Fruit fly (Drosophila melanogaster): ENCODE results near the gene CG13038.
A peak's percentile ranks its signal among the peaks of the same experiment; 100 is the strongest.

Gene CG13038

DNA sequence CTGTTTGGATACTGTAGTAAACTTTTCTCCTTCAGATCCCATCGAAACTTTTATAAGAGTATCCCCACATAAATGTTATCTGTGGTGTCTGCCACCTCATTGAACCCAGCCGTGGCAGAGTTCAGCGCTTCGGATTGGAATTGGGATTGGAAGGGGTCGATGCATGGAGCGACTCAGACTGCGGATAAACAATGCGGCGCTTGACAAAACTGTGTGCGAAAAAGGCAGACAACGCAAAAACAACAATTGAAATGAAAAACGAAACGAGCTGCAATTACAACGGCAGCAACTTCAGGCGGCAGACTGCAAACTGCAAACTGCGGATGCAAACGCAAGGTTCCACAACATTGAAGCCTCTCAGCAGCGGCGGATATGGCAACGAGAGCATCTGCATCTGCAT is 13.7 kb downstream of the CG13038 start, which contains the start of gene CG13062:
Gene CG13062, plus strand, starts transcription at position 301 of the 400 bp plus-strand sequence.
- no peak for TF ChIP-seq noc (tag; optimal IDR thresholded peaks at IDR 0.05)

DNA sequence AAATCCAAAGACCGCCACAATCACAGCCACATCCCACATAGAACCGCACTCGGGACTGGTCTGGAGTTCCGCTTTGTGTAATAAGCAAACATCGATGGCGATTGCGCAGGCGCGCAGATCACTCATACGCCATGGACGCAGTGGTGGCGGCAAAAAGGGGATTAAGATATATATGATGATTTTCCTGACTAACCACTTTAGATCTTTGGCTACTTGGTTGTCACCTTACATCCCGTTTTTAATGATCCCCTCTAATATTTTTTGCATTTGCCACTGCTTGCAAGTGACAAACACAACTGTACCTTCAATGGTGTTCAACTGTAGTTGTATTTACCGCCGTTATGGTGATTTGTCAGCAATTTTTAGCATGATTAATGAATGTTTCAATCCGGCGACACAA is 17.7 kb downstream of the CG13038 start:
- peak; percentile 61 for TF ChIP-seq noc (tag; optimal IDR thresholded peaks at IDR 0.05)

DNA sequence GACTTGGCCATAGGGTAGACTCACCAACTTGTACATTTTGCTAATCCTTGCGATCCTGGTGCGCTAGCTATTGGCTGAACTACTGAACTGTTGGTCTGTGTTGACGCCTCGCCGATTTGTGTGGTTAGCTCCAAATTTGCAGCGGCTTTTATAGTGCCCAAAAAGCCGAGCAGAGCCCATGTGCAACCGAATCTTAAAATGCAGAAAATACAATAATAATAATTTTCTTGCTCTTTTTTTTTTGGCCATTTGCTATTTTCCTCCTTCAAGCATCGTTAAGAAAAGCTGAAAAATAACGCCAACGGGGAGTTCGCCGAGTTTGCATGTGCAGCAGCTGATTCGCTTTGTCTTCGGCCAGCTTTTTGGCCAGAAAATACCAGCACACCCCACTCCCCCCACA is 19.3 kb downstream of the CG13038 start, which contains the start of gene CG13042:
Gene CG13042, minus strand, starts transcription at position 101 of the 400 bp plus-strand sequence.
- TF ChIP-seq noc (tag; optimal IDR thresholded peaks at IDR 0.05) = no peak

DNA sequence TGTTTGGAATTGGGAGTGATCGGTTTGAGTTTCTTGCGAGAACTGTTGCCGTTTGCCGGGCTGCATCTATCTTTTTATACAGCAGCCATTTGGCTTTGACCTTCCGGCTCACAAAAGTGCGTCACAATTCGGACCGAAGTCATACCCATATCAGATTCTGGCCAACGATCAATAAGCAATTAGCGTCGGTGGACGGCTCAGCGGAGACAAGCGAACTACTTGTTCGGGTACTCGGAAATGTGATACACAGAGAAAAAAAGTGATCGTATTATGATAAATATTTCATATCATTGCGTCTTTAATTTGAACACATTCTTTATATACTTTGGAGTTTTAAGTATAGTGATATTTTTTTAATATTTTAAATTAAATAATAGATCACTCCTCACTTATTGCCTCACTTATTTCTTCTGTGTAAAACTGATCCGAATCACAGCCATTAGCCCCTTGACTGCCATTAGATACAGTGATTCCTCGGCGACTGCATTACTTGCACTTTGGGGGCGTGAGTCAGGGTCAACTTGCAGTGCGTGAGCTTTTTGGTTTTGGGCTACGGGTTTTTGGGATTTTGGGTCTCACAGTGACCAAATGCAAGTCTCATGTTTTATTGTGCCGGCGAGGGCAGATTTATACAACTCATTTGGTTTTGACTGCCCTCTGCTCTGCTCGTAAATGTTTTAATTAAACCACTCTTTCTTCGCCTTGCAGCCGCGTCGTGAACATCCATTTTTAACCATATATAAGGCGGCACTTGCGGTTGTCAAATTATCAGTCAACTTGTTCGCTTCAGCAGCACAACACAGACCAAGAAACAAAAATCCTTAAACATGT is 21.7 kb downstream of the CG13038 start, which contains the start of the genes CG13043 and CG13063:
Gene CG13043, minus strand, starts transcription at position 51 of the 831 bp plus-strand sequence.
Gene CG13063, plus strand, starts transcription at position 781 of the 831 bp plus-strand sequence.
- TF ChIP-seq noc (tag; optimal IDR thresholded peaks at IDR 0.05) = no peak

DNA sequence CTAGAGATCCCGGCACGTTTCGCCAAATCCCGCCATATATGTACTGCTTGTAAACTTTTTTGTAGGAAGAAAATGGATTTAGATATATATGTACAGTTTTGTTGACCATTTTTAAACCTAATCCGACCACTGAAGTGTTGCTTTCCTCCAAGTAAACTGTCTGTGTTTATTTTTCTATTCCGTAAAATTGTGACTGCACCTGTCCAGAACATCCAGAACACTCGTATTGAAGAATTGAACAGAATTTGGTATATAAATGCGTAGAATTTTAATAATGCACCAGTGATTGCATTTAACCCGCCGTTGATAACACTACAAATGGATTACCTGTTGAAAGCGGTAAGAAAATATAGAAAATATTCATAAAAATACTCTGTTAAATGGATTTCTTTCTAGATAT is 23.7 kb downstream of the CG13038 start, which contains the start of gene CG43249:
Gene CG43249, plus strand, starts transcription at position 301 of the 400 bp plus-strand sequence.
- TF ChIP-seq noc (tag; optimal IDR thresholded peaks at IDR 0.05) = no peak

DNA sequence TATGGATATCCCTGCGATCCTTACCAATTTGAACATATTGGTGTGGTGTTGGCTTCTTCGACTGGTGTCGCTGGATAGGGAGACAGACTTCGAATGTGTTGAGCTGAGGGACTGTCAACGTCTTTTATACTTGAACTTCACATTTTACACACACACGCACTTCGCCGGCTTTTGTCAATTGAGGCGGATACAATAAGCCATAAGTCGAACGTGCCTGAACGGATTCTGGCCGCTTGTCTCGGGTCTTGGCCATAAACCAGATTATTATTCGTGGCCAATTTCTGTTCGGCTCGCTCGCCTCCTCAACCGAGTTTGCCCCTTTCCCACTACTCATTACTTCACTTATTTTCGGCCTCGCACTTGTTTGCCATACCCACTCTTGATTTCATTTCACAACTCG is 24.6 kb downstream of the CG13038 start, which contains the start of gene CG13044:
Gene CG13044, minus strand, starts transcription at position 101 of the 400 bp plus-strand sequence.
- TF ChIP-seq noc (tag; optimal IDR thresholded peaks at IDR 0.05) = no peak

DNA sequence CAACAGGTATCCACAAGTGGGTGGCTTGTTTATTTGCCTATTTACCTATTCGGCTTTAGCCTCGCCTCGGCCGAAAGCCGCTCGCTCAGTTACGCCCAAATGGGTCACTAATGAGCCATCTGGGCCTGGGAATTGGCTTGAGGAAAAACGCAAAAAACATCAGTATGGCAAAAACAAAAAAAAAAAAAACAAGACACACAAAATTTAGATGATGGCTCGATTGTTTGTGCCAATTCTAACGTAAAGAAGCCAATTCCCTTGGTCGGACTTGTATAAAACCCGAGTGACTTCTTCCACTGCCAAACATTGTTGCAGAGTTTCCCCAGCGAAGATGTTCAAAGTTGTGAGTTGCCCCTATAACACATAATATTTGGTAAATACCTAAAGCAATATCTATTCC is 26.5 kb downstream of the CG13038 start, which contains the start of gene CG4982:
Gene CG4982, plus strand, starts transcription at position 301 of the 400 bp plus-strand sequence.
- no peak for TF ChIP-seq noc (tag; optimal IDR thresholded peaks at IDR 0.05)

DNA sequence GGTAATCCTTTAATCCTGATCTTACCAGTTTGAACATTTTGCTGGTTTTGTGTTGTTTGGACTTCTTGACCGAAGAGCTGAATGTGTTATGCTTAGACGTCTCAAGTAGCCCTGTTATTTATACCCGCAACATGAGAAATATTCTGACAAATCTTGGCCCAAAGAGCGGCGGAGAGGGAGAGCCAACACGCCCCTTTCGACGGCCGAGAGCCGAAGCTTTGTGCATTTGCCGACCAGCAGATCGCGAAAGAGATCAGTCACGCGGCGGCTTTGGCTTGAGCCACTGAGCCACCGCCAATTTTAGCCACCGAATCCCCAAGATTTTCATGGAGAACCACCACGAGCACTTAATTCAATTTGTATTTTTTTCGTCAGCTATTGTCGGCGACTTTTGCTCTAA is 32.2 kb downstream of the CG13038 start, which contains the start of gene CG4962:
Gene CG4962, minus strand, starts transcription at position 101 of the 400 bp plus-strand sequence.
- no peak for TF ChIP-seq noc (tag; optimal IDR thresholded peaks at IDR 0.05)

DNA sequence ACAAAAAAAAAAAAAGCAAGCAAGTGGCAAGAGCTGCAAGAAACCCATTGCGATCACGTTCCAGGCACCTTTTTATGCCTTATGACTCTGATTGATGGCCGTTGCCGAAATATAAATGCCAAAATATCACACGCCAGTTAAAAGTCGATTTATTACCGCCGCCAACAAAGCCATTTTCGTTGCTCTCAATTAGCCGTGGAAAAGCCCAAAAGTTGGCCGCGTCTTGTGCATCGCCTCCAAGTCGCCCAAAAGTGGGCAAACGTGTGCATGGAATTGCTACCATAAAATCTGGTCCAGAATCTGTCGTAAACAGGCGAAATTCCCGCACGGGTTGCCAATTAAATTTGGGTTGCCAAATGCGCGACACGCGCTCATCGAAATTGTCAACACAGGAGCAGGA is 36.0 kb downstream of the CG13038 start:
- TF ChIP-seq noc (tag; optimal IDR thresholded peaks at IDR 0.05) = no peak

DNA sequence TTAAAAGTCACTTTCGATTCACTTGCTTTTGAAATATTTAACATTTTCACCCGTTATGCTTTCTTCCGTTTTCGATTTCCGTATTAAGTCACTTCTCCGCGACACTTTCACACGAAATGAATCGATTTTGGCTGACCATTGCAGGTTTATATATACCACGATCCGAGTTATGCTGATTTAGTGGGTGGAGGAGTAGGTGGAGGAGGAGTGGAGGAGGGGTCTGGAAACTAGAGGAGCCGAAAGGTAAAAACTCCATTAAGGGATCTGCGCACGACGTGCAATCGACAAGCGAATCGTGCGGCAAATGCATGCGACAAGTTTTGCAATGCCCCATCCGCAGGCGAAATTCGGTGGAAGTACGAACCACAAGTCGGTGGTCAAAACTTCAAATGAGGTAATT is 36.8 kb downstream of the CG13038 start, which contains the start of gene CG13045:
Gene CG13045, minus strand, starts transcription at position 101 of the 400 bp plus-strand sequence.
- TF ChIP-seq noc (tag; optimal IDR thresholded peaks at IDR 0.05) = no peak

DNA sequence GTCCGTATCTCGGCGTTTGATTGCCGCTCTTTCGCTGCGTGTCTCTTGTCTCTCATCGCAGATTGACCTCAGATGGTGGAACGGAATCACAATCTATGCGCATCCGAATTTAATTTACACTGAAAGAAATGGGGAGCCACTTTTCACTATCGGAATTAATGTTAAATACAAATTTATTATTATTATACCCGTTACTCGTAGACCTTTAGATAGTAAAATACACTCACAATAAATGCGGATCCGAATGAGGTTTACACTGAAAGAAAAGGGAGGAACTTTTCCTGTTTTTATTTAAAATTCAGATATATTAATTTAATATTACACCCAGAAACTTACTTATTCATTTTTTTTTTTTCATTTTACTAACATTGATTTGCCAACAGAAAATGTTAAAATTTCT is 38.6 kb downstream of the CG13038 start:
- no peak for TF ChIP-seq noc (tag; optimal IDR thresholded peaks at IDR 0.05)

DNA sequence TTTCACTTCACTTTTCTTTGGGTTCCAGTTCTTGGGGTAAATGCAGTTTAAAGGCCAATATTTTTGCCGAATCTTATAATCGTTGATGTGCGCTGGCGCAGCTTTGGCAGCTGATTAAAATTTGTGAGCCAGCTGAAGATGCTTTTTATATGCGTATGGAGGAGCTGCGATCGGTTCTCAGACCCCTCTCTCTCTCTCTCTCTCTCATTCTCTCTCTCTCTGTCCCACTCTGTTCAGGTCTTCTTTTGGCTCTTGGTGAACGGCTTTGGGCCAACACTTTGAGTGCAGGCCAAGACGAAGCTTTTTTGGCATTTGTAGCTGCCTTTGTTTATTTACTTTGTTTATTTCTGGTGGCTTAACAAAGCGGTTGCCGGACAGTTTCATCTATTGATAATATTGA is 39.4 kb downstream of the CG13038 start, which contains the start of gene CG13046:
Gene CG13046, minus strand, starts transcription at position 101 of the 400 bp plus-strand sequence.
- no peak for TF ChIP-seq noc (tag; optimal IDR thresholded peaks at IDR 0.05)

DNA sequence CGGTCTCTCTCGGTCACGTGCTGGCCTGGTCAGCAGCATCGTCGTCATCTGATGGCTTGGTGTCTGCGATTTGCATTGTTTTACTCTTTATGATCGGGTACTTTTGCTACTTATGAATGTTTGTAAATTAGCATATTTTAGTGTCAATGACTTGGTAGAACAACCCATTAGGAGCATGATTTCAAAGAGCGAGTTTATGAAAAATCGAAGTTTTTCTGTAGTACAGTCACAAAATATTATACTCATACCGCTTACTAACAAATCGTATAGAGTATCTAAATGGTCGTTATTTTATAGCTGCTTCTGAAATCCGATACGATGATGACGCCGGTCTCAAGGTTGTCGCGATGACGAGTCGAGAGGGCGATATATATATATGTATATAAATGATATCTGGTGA is 41.4 kb downstream of the CG13038 start:
- no peak for TF ChIP-seq noc (tag; optimal IDR thresholded peaks at IDR 0.05)

DNA sequence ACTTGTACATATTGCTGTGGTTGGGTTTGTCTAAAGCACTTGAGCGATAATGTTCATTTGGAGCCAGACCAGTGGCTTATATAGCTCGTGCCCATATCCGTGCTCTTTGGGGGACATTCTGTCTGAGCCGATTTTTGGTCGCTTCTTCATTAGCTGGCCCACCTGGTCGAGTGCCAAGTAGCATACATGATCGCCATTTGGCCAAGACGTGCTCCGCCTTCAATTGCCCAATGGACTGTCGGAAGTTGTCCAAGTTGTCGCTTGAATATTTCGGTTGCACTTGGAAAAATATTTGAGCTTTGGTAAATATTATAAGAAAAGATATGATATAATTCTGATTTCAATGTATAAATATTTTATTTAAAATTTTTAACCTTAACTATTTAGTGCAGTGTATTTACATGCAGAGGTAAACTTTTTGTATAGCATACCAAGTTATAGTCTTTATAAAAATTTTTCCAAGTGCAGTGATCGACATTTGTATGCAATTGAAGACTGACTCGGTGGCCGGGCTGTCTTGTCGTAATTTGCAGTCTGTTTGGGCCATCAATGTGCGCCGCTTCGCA is 42.3 kb downstream of the CG13038 start, which contains the start of gene CG13047:
Gene CG13047, minus strand, starts transcription at position 51 of the 566 bp plus-strand sequence.
- no peak for TF ChIP-seq noc (tag; optimal IDR thresholded peaks at IDR 0.05)

DNA sequence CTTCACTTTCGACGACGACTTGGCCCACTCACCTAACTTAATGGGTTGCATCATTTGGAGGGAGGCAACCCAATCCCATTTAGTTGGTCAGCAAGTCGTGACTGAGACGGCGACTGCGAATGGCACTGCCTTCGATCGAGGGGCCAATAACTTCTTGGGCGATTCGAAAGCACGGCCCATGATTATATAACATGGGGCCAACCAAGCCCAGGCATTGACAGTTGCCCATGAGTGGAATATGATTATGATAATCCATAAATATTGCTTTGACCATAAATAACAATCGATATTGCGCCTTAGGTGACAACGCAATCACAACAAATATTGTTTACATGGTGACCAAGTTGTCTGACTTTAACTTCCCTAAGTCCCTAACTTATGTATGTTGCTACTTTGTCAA is 43.9 kb downstream of the CG13038 start, which contains the start of gene CG13048:
Gene CG13048, minus strand, starts transcription at position 101 of the 400 bp plus-strand sequence.
- TF ChIP-seq noc (tag; optimal IDR thresholded peaks at IDR 0.05) = no peak
